Worm (Caenorhabditis elegans) whole organism, L4 larva: Measurements from ENCODE around the gene frpr-21.
A peak's percentile ranks its signal among the peaks of the same experiment; 100 is the strongest.

Experiments
- T20F7.1 ChIP-seq: fragments of 200-800 bp; sonication (Bioruptor generic); optimal IDR thresholded peaks from 2 replicates; lab custom pipeline; 2018; ENCODE audit warnings: mild to moderate bottlenecking, missing genetic modification characterization, missing compliant biosample characterization
- T26A8.4 ChIP-seq: fragments of 200-800 bp; sonication (Bioruptor generic); IDR thresholded peaks from 2 replicates; pipeline ENCODE4 v1.3.6; 2022; ENCODE audit warnings: missing genetic modification characterization, missing compliant biosample characterization
- Y105C5A.15 ChIP-seq: fragments of 200-800 bp; sonication (Bioruptor generic); IDR thresholded peaks from 2 replicates; pipeline ENCODE4 v1.3.6; 2022; ENCODE audit warnings: missing genetic modification characterization, missing compliant biosample characterization
- Y48G9A.11 ChIP-seq: fragments of 200-800 bp; sonication (Bioruptor generic); IDR thresholded peaks from 2 replicates; pipeline ENCODE4 v1.3.6; 2022; ENCODE audit warnings: missing genetic modification reagents, missing genetic modification characterization, missing compliant biosample characterization
- Y5F2A.4 ChIP-seq: fragments of 200-800 bp; sonication (Bioruptor generic); optimal IDR thresholded peaks from 2 replicates; lab custom pipeline; 2018; ENCODE audit warnings: mild to moderate bottlenecking, missing genetic modification characterization, missing compliant biosample characterization
- aly-2 ChIP-seq: sonication (generic microtip); optimal IDR thresholded peaks from 2 replicates; lab custom pipeline; 2018; ENCODE audit warnings: missing biosample characterization, missing genetic modification characterization
- arid-1 ChIP-seq: fragments of 200-800 bp; sonication (Bioruptor generic); conservative IDR thresholded peaks from 2 replicates; pipeline ENCODE4 v1.3.6; 2022; ENCODE audit warnings: missing genetic modification reagents, missing genetic modification characterization, missing compliant biosample characterization
- attf-4 ChIP-seq: sonication (generic microtip); optimal IDR thresholded peaks from 3 replicates; lab custom pipeline; 2017; ENCODE audit warnings: missing biosample characterization, missing genetic modification characterization
- ceh-20 ChIP-seq: fragments of 200-800 bp; sonication (Bioruptor generic); IDR thresholded peaks from 2 replicates; pipeline ENCODE4 v1.3.6; 2022; ENCODE audit warnings: missing genetic modification reagents, missing genetic modification characterization, missing compliant biosample characterization
- ceh-32 ChIP-seq: sonication (generic microtip); optimal IDR thresholded peaks from 2 replicates; lab custom pipeline; 2016; ENCODE audit warnings: mild to moderate bottlenecking, missing genetic modification characterization, missing compliant biosample characterization; ENCODE audit not compliant: poor library complexity
- daf-16 ChIP-seq, 3 experiments: sonication (generic microtip); optimal IDR thresholded peaks; 2 replicates each; lab custom pipeline; 2016 to 2017; ENCODE audit warnings: missing genetic modification characterization in 3 of 3, missing genetic modification reagents in 3 of 3, mild to moderate bottlenecking in 2 of 3, missing compliant biosample characterization in 2 of 3, missing biosample characterization in 1 of 3, moderate library complexity in 1 of 3
- daf-19 ChIP-seq: fragments of 200-800 bp; sonication (Bioruptor generic); conservative IDR thresholded peaks from 2 replicates; pipeline ENCODE4 v1.3.6; 2022; ENCODE audit warnings: missing genetic modification characterization, missing compliant biosample characterization
- daf-8 ChIP-seq: fragments of 200-800 bp; sonication (Bioruptor generic); IDR thresholded peaks from 2 replicates; pipeline ENCODE4 v1.3.6; 2022; ENCODE audit warnings: missing genetic modification characterization, missing compliant biosample characterization
- dpl-1 ChIP-seq: fragments of 150-350 bp; optimal IDR thresholded peaks from 2 replicates; lab custom pipeline; 2014; ENCODE audit warnings: missing biosample characterization, missing genetic modification reagents, missing genetic modification characterization
- dve-1 ChIP-seq: sonication (generic microtip); optimal IDR thresholded peaks from 2 replicates; lab custom pipeline; 2017; ENCODE audit warnings: antibody characterized with exemption, mild to moderate bottlenecking, missing genetic modification characterization, missing compliant biosample characterization; ENCODE audit not compliant: insufficient read depth
- egl-43 ChIP-seq: fragments of 200-800 bp; sonication (Bioruptor generic); IDR thresholded peaks from 2 replicates; pipeline ENCODE4 v1.3.6; 2022; ENCODE audit warnings: missing genetic modification reagents, missing genetic modification characterization, missing compliant biosample characterization
- hlh-30 ChIP-seq: sonication (generic microtip); optimal IDR thresholded peaks from 2 replicates; lab custom pipeline; 2017; ENCODE audit warnings: antibody characterized with exemption, mild to moderate bottlenecking, missing genetic modification characterization, missing compliant biosample characterization; ENCODE audit not compliant: insufficient read depth
- hmg-1.1 ChIP-seq: fragments of 200-800 bp; sonication (Bioruptor generic); IDR thresholded peaks from 2 replicates; pipeline ENCODE4 v1.3.6; 2022; ENCODE audit warnings: missing genetic modification reagents, missing genetic modification characterization, missing compliant biosample characterization
- lim-7 ChIP-seq: fragments of 200-800 bp; sonication (Bioruptor generic); IDR thresholded peaks from 2 replicates; pipeline ENCODE4 v1.3.6; 2022; ENCODE audit warnings: missing genetic modification characterization, missing compliant biosample characterization
- mdt-29 ChIP-seq: fragments of 200-800 bp; sonication (Bioruptor generic); IDR thresholded peaks from 2 replicates; pipeline ENCODE4 v1.3.6; 2022; ENCODE audit warnings: missing genetic modification reagents, missing genetic modification characterization, missing compliant biosample characterization
- nhr-10 ChIP-seq: fragments of 150-350 bp; optimal IDR thresholded peaks from 2 replicates; lab custom pipeline; 2014; ENCODE audit warnings: missing biosample characterization, missing genetic modification characterization
- nhr-25 ChIP-seq: sonication (generic microtip); optimal IDR thresholded peaks from 2 replicates; lab custom pipeline; 2017; ENCODE audit warnings: missing genetic modification characterization, mild to moderate bottlenecking, missing compliant biosample characterization, antibody characterized with exemption, moderate library complexity, borderline replicate concordance; ENCODE audit not compliant: insufficient read depth
- nhr-28 ChIP-seq: fragments of 150-350 bp; optimal IDR thresholded peaks from 2 replicates; lab custom pipeline; 2014; ENCODE audit warnings: missing biosample characterization, missing genetic modification characterization
- nhr-48 ChIP-seq: sonication (generic microtip); optimal IDR thresholded peaks from 2 replicates; lab custom pipeline; 2016; ENCODE audit warnings: mild to moderate bottlenecking, missing genetic modification characterization, missing compliant biosample characterization
- nhr-6 ChIP-seq: fragments of 150-350 bp; optimal IDR thresholded peaks from 2 replicates; lab custom pipeline; 2014; ENCODE audit warnings: missing biosample characterization, missing genetic modification characterization
- nhr-76 ChIP-seq: fragments of 150-350 bp; optimal IDR thresholded peaks from 2 replicates; lab custom pipeline; 2014; ENCODE audit warnings: missing biosample characterization, missing genetic modification characterization
- pha-4 ChIP-seq, 2 experiments: fragments of 150-350 bp in 1 of 2; fragments of 200-800 bp in 1 of 2; sonication (Bioruptor generic) in 1 of 2; IDR thresholded peaks in 1 of 2; optimal IDR thresholded peaks in 1 of 2; 2 replicates each; pipeline versions ENCODE4 v1.3.6 to Lab custom; 2014 to 2022; ENCODE audit warnings: missing genetic modification characterization in 2 of 2, missing genetic modification reagents in 2 of 2, missing biosample characterization in 1 of 2, missing compliant biosample characterization in 1 of 2
- pqm-1 ChIP-seq: sonication (generic microtip); optimal IDR thresholded peaks from 2 replicates; lab custom pipeline; 2017; ENCODE audit warnings: missing biosample characterization, missing genetic modification characterization
- rbr-2 ChIP-seq: sonication (generic microtip); optimal IDR thresholded peaks from 2 replicates; lab custom pipeline; 2016; ENCODE audit warnings: missing genotype, missing genetic modification characterization, missing compliant biosample characterization
- saeg-2 ChIP-seq: fragments of 200-800 bp; sonication (Bioruptor generic); IDR thresholded peaks from 2 replicates; pipeline ENCODE4 v1.3.6; 2022; ENCODE audit warnings: missing genetic modification reagents, missing genetic modification characterization, missing compliant biosample characterization
- snpc-1.2 ChIP-seq: fragments of 200-800 bp; sonication (Bioruptor generic); IDR thresholded peaks from 2 replicates; pipeline ENCODE4 v1.3.6; 2022; ENCODE audit warnings: missing genetic modification reagents, missing genetic modification characterization, missing compliant biosample characterization
- unc-62 ChIP-seq, 3 experiments: fragments of 150-350 bp in 1 of 3; sonication (generic microtip); optimal IDR thresholded peaks in 2 of 3; peaks in 1 of 3; 1 replicate in 1 of 3; 2 replicates in 2 of 3; lab custom pipeline; 2014 to 2017; ENCODE audit warnings: missing biosample characterization in 3 of 3, missing genetic modification characterization in 3 of 3, missing genetic modification reagents in 3 of 3, missing genotype in 1 of 3
- zag-1 ChIP-seq: fragments of 150-350 bp; optimal IDR thresholded peaks from 2 replicates; lab custom pipeline; 2014; ENCODE audit warnings: missing biosample characterization, missing genetic modification characterization
- zip-11 ChIP-seq: fragments of 200-800 bp; sonication (Bioruptor generic); IDR thresholded peaks from 2 replicates; pipeline ENCODE4 v1.3.6; 2022; ENCODE audit warnings: missing genetic modification characterization, missing compliant biosample characterization
- zip-2 ChIP-seq: fragments of 150-350 bp; optimal IDR thresholded peaks from 2 replicates; lab custom pipeline; 2014; ENCODE audit warnings: missing biosample characterization, missing genetic modification characterization

frpr-21 gene

DNA sequence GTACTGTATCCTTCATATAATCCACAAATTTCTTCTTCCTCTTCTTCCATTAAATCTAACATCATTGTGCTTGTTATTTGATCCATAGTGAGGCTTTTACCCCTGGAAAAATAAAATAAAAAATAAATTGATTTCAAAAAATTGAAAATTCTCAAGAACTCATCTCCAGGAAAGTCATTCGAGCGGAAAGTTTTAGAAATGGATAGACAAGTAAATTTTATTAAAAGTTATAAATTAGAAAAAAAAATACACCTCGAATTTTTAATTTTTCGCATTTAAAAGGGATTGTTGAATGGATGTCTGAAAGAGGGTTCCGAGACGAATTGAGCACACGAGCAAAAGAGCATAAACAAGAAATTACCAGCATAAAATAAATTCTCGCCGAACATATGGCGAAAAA is at the start of gene frpr-21:
Gene frpr-21, minus strand, starts transcription at position 101 of the 400 bp plus-strand sequence.
- TF ChIP-seq dve-1 (tag; lab: Kevin White, UChicago) (no peak), snpc-1.2 (GFP tag; lab: Robert Waterston, UW) (no peak), arid-1 (no peak), pha-4 (GFP tag; IDR thresholded peaks at IDR 0.05; lab: Robert Waterston, UW) (no peak), pha-4 (tag; optimal IDR thresholded peaks at IDR 0.05; lab: Kevin White, UChicago) (no peak)

DNA sequence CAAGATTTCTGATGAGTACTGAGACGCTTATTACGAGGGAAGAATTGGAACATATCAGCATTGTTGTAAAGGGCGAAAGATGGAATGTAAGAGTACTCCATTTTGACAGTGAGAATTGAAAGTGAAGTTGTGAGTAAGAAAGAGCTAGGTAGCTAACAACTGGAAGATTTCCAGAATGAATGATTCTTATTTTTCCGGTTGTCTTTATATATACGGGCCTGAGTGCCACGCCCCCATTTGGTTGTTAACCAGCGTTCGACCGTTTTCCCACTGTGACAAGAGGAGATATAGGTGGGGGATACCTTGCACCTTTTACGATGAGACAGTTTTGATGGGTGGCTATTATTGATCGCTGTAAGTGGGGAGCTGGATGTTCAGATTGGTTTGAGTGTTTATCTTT is 49.4 kb upstream of the frpr-21 start, which contains the start of gene ZK666.1:
Gene ZK666.1, minus strand, starts transcription at position 101 of the 400 bp plus-strand sequence.
- TF ChIP-seq Y48G9A.11 (GFP tag; lab: Robert Waterston, UW) (no peak), T26A8.4 (GFP tag; lab: Robert Waterston, UW) (no peak), daf-19 (GFP tag; lab: Robert Waterston, UW) (no peak), Y105C5A.15 (GFP tag; lab: Robert Waterston, UW) (no peak), hlh-30 (no peak), nhr-25 (no peak), zag-1 (tag; lab: Kevin White, UChicago) (no peak), nhr-48 (tag; lab: Kevin White, UChicago) (no peak), Y5F2A.4 (GFP tag; lab: Kevin White, UChicago) (no peak), rbr-2 (no peak), nhr-6 (no peak), zip-11 (GFP tag; lab: Robert Waterston, UW) (no peak), daf-8 (GFP tag; lab: Robert Waterston, UW) (no peak)

- peak in 1 of 2 experiments; percentile 67 for TF ChIP-seq unc-62 (GFP tag; optimal IDR thresholded peaks at IDR 0.05 in 1 of 2; lab: Kevin White, UChicago)
- no peak for TF ChIP-seq unc-62 (tag; optimal IDR thresholded peaks at IDR 0.05; lab: Kevin White, UChicago)
- no peak for TF ChIP-seq Y48G9A.11 (GFP tag; lab: Robert Waterston, UW)
- peak; percentile 88 for TF ChIP-seq pqm-1 (tag; lab: Kevin White, UChicago)
- no peak for TF ChIP-seq hmg-1.1 (GFP tag; lab: Robert Waterston, UW)
- peak; percentile 45 for TF ChIP-seq nhr-28 (tag; lab: Kevin White, UChicago)
- TF ChIP-seq dpl-1 (GFP tag; lab: Kevin White, UChicago): no peak
Measured at ce11 chrII:10470159-10470558, 48.3 kb upstream of the frpr-21 start, which contains the start of gene clec-143. Gene clec-143, minus strand, starts transcription at chrII:10470297.

ce11 chrII:10466552-10466951 is 44.7 kb upstream of the frpr-21 start, which contains the start of gene tnc-2:
Gene tnc-2, plus strand, starts transcription at chrII:10466852.
- TF ChIP-seq nhr-76 (tag; lab: Kevin White, UChicago) (no peak), aly-2 (tag; lab: Kevin White, UChicago) (no peak), ceh-20 (GFP tag; lab: Robert Waterston, UW) (no peak), ceh-32 (tag; lab: Kevin White, UChicago) (no peak), mdt-29 (GFP tag; lab: Robert Waterston, UW) (no peak), attf-4 (tag; lab: Kevin White, UChicago) (no peak), nhr-10 (tag; lab: Kevin White, UChicago) (no peak), pha-4 (GFP tag; IDR thresholded peaks at IDR 0.05; lab: Robert Waterston, UW) (no peak), pha-4 (tag; optimal IDR thresholded peaks at IDR 0.05; lab: Kevin White, UChicago) (no peak), egl-43 (no peak), T20F7.1 (GFP tag; lab: Kevin White, UChicago) (no peak), lim-7 (GFP tag; lab: Robert Waterston, UW) (no peak), daf-16 (GFP tag; optimal IDR thresholded peaks at IDR 0.05; lab: Kevin White, UChicago) (no peak), daf-16 (tag; optimal IDR thresholded peaks at IDR 0.05; lab: Kevin White, UChicago) (no peak), saeg-2 (no peak), dpl-1 (GFP tag; lab: Kevin White, UChicago) (no peak), zip-2 (tag; lab: Kevin White, UChicago) (no peak)
